Fruit fly (Drosophila melanogaster) whole organism, wandering third instar larva: ENCODE measurements around the gene frm.

Experiments
- Dif ChIP-seq: fragments of 200-275, 200-300 bp; sonication (Bioruptor generic); optimal IDR thresholded peaks from 2 replicates; lab custom pipeline; 2018; ENCODE audit warnings: missing biosample characterization, missing genetic modification characterization; ENCODE audit not compliant: partially characterized antibody
- GATAd ChIP-seq: sonication (Bioruptor generic); optimal IDR thresholded peaks from 2 replicates; lab custom pipeline; 2016; ENCODE audit warnings: missing biosample characterization, missing genetic modification characterization
- Hr83 ChIP-seq: fragments of 200-300 bp; sonication (Bioruptor generic); optimal IDR thresholded peaks from 2 replicates; lab custom pipeline; 2016; ENCODE audit warnings: missing biosample characterization, mild to moderate bottlenecking, missing genetic modification characterization, moderate library complexity; ENCODE audit not compliant: poor library complexity, severe bottlenecking
- N ChIP-seq: fragments of >200 bp; optimal IDR thresholded peaks from 2 replicates; lab custom pipeline; 2018; ENCODE audit warnings: missing biosample characterization, missing external identifiers, missing genetic modification characterization
- OdsH ChIP-seq: fragments of 200-800 bp; sonication (Bioruptor generic); optimal IDR thresholded peaks from 2 replicates; lab custom pipeline; 2016; ENCODE audit warnings: missing biosample characterization, mild to moderate bottlenecking, missing genetic modification characterization
- dmrt93B ChIP-seq: fragments of 200-800 bp; sonication (Bioruptor generic); optimal IDR thresholded peaks from 2 replicates; lab custom pipeline; 2018; ENCODE audit warnings: missing biosample characterization, mild to moderate bottlenecking, missing genetic modification characterization
- dsf ChIP-seq: sonication (Bioruptor generic); optimal IDR thresholded peaks from 2 replicates; lab custom pipeline; 2016; ENCODE audit warnings: missing biosample characterization, missing genetic modification characterization, borderline replicate concordance
- jim ChIP-seq: fragments of 175-275, 200-325 bp; sonication (Bioruptor generic); optimal IDR thresholded peaks from 2 replicates; lab custom pipeline; 2016; ENCODE audit warnings: missing biosample characterization, mild to moderate bottlenecking, missing genetic modification characterization
- lola ChIP-seq: fragments of >200 bp; optimal IDR thresholded peaks from 2 replicates; lab custom pipeline; 2017; ENCODE audit warnings: missing biosample characterization, missing genetic modification characterization
- psq ChIP-seq: fragments of 200-800 bp; sonication (Bioruptor generic); optimal IDR thresholded peaks from 3 replicates; lab custom pipeline; 2017; ENCODE audit warnings: missing biosample characterization, mild to moderate bottlenecking, missing genetic modification characterization, moderate library complexity
- rgr ChIP-seq: fragments of 200-800 bp; sonication (Bioruptor generic); optimal IDR thresholded peaks from 3 replicates; lab custom pipeline; 2016; ENCODE audit warnings: missing biosample characterization, mild to moderate bottlenecking, missing genetic modification characterization
- sage ChIP-seq: fragments of 200-800 bp; sonication (Bioruptor generic); optimal IDR thresholded peaks from 2 replicates; lab custom pipeline; 2016; ENCODE audit warnings: missing biosample characterization, mild to moderate bottlenecking, missing genetic modification characterization
- sv ChIP-seq: fragments of 200-800 bp; sonication (Bioruptor generic); optimal IDR thresholded peaks from 3 replicates; lab custom pipeline; 2016; ENCODE audit warnings: missing biosample characterization, missing genetic modification characterization

The frm gene

DNA sequence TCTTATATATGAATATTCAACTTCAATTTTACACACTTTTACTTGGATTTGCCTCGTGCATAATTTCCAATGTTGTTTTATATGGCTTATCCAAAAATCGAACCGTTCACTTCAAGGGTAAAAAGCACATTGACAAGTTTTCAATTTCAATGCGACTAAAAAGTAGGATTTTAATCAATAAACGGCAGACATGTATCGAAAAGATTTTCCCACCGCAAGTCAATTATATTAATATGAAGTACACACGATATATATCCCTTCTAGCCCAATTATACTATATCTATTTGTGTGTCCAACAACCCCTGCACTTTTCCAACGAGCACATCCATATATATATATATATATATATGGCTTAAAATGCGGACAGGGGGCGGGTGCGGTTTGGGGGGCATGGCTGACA is 40.2 kb downstream of the frm start, which contains the start of gene CG34342:
TSS of gene CG34342 (minus strand) at position 101 of the 400 bp plus-strand sequence.
- TF ChIP-seq jim (GFP tag; lab: Kevin White, UChicago) (no peak), psq (GFP tag; lab: Kevin White, UChicago) (no peak), N (GFP tag; lab: Kevin White, UChicago) (no peak), OdsH (no peak), sv (GFP tag; lab: Kevin White, UChicago) (no peak), GATAd (no peak), rgr (no peak), dsf (GFP tag; lab: Kevin White, UChicago) (no peak), Hr83 (no peak), lola (GFP tag; lab: Kevin White, UChicago) (no peak), sage (GFP tag; lab: Kevin White, UChicago) (no peak)

DNA sequence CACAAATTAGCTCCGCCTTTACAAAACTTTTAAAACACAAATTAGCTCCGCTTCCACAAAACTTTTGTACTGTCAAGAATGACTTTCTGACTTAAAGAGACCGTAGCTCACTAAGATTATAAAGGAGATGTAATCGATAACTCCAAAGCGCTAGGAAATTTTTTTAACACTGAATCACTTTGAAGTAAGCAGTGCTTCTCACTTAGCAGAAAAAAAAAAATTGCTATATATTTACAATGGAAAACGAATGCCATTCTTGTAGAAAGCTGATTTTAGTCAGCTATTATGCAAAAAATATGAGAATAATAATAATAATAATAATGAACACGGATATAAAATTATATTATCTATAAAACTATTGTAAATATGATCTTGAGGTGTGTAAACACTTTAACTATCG is 52.1 kb downstream of the frm start, which contains the start of gene blanks:
TSS of gene blanks (minus strand) at position 101 of the 400 bp plus-strand sequence.
- no peak for TF ChIP-seq Dif (GFP tag; lab: Kevin White, UChicago)
- no peak for TF ChIP-seq dmrt93B (GFP tag; lab: Kevin White, UChicago)
